Worm (Caenorhabditis elegans) whole organism, early embryonic: ENCODE data around the gene T13C2.2.

Experiments
- ama-1 ChIP-seq: fragments of 150-350 bp; optimal IDR thresholded peaks from 2 replicates; lab custom pipeline; 2014
- flt-1 ChIP-seq: fragments of 200-800 bp; sonication (Bioruptor generic); IDR thresholded peaks from 2 replicates; pipeline ENCODE4 v1.3.6; 2022; ENCODE audit warnings: missing genetic modification characterization, missing compliant biosample characterization
- tra-4 ChIP-seq: sonication (generic microtip); optimal IDR thresholded peaks from 2 replicates; lab custom pipeline; 2017; ENCODE audit warnings: missing genetic modification characterization, missing compliant biosample characterization

ce11 chrII:6844227-6845005 is 52.4 kb downstream of the T13C2.2 start:
- no peak for TF ChIP-seq flt-1 (GFP tag; lab: Robert Waterston, UW)
- no peak for TF ChIP-seq tra-4 (tag; lab: Kevin White, UChicago)
- TF ChIP-seq ama-1 (lab: Kevin White, UChicago) = no peak
